Worm (Caenorhabditis elegans) whole organism, L4 larva: Measurements from ENCODE around the gene ZK666.8.

Experiments used
- Y5F2A.4 ChIP-seq: fragments of 200-800 bp; sonication (Bioruptor generic); optimal IDR thresholded peaks from 2 replicates; lab custom pipeline; 2018; ENCODE audit warnings: mild to moderate bottlenecking, missing genetic modification characterization, missing compliant biosample characterization
- Y75B8A.6 ChIP-seq: fragments of 200-800 bp; sonication (Bioruptor generic); IDR thresholded peaks from 2 replicates; pipeline ENCODE4 v1.3.6; 2022; ENCODE audit warnings: missing genetic modification reagents, missing genetic modification characterization, missing compliant biosample characterization
- aly-2 ChIP-seq: sonication (generic microtip); optimal IDR thresholded peaks from 2 replicates; lab custom pipeline; 2018; ENCODE audit warnings: missing biosample characterization, missing genetic modification characterization
- ama-1 ChIP-seq: fragments of 150-350 bp; optimal IDR thresholded peaks from 2 replicates; lab custom pipeline; 2014; ENCODE audit warnings: inconsistent platforms, mixed read lengths
- ceh-20 ChIP-seq: fragments of 200-800 bp; sonication (Bioruptor generic); IDR thresholded peaks from 2 replicates; pipeline ENCODE4 v1.3.6; 2022; ENCODE audit warnings: missing genetic modification reagents, missing genetic modification characterization, missing compliant biosample characterization
- ces-1 ChIP-seq: fragments of 150-350 bp; sonication (generic microtip); optimal IDR thresholded peaks from 4 replicates; lab custom pipeline; 2014; ENCODE audit warnings: missing biosample characterization, missing genetic modification reagents, missing genetic modification characterization
- dpl-1 ChIP-seq: fragments of 150-350 bp; optimal IDR thresholded peaks from 2 replicates; lab custom pipeline; 2014; ENCODE audit warnings: missing biosample characterization, missing genetic modification reagents, missing genetic modification characterization
- gei-8 ChIP-seq: fragments of 200-800 bp; sonication (Bioruptor generic); optimal IDR thresholded peaks from 2 replicates; lab custom pipeline; 2018; ENCODE audit warnings: mild to moderate bottlenecking, missing genetic modification characterization, missing compliant biosample characterization
- mdl-1 ChIP-seq, 2 experiments: fragments of 150-350 bp in 1 of 2; sonication (generic microtip) in 1 of 2; optimal IDR thresholded peaks; 2 replicates each; lab custom pipeline; 2014 to 2017; ENCODE audit warnings: missing biosample characterization in 2 of 2, missing genetic modification characterization in 2 of 2
- mxl-2 ChIP-seq: fragments of 200-800 bp; sonication (Bioruptor generic); conservative IDR thresholded peaks from 2 replicates; pipeline ENCODE4 v1.3.6; 2022; ENCODE audit warnings: missing genetic modification reagents, missing genetic modification characterization, missing compliant biosample characterization
- pha-4 ChIP-seq, 2 experiments: fragments of 150-350 bp in 1 of 2; fragments of 200-800 bp in 1 of 2; sonication (Bioruptor generic) in 1 of 2; IDR thresholded peaks in 1 of 2; optimal IDR thresholded peaks in 1 of 2; 2 replicates each; pipeline versions ENCODE4 v1.3.6 to Lab custom; 2014 to 2022; ENCODE audit warnings: missing genetic modification characterization in 2 of 2, missing genetic modification reagents in 2 of 2, missing biosample characterization in 1 of 2, missing compliant biosample characterization in 1 of 2
- pqm-1 ChIP-seq: sonication (generic microtip); optimal IDR thresholded peaks from 2 replicates; lab custom pipeline; 2017; ENCODE audit warnings: missing biosample characterization, missing genetic modification characterization
- rbr-2 ChIP-seq: sonication (generic microtip); optimal IDR thresholded peaks from 2 replicates; lab custom pipeline; 2016; ENCODE audit warnings: missing genotype, missing genetic modification characterization, missing compliant biosample characterization
- unc-130 ChIP-seq: sonication (generic microtip); optimal IDR thresholded peaks from 2 replicates; lab custom pipeline; 2016; ENCODE audit warnings: missing genetic modification reagents, missing genetic modification characterization, missing compliant biosample characterization

DNA sequence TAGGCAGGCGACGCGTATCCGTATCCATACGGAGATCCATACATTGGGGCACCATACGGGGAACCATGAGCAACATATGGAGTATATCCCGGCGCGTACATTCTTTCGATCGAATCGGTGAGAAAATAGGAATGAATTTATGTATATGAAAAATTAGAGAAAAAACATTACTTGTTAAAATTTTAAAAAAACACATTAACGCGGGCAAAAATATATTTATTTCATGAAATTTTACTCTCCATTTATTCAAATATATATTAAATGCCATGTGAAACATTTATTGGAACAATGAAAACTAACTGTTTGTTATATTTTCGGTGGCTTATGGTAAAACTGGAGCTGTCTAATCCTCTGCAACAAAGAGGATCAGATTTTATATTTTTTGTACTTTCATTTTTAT, 21.1 kb downstream of the ZK666.8 start, which contains the start of gene ZK666.2:
- TF ChIP-seq Y75B8A.6 (GFP tag; lab: Robert Waterston, UW) (no peak), unc-130 (GFP tag; lab: Kevin White, UChicago) (no peak), rbr-2 (tag; lab: Kevin White, UChicago) (no peak), mdl-1 (tag; optimal IDR thresholded peaks at IDR 0.05; lab: Kevin White, UChicago) (no peak), Y5F2A.4 (no peak), ces-1 (GFP tag; lab: Kevin White, UChicago) (no peak), ceh-20 (GFP tag; lab: Robert Waterston, UW) (no peak), aly-2 (tag; lab: Kevin White, UChicago) (no peak), mxl-2 (GFP tag; lab: Robert Waterston, UW) (no peak), ama-1 (lab: Kevin White, UChicago) (no peak), dpl-1 (GFP tag; lab: Kevin White, UChicago) (no peak), gei-8 (no peak), pqm-1 (tag; lab: Kevin White, UChicago) (no peak), pha-4 (GFP tag; IDR thresholded peaks at IDR 0.05; lab: Robert Waterston, UW) (no peak), pha-4 (tag; optimal IDR thresholded peaks at IDR 0.05; lab: Kevin White, UChicago) (no peak)
